Worm (Caenorhabditis elegans): ENCODE data around the gene snt-6.

- no peak for TF ChIP-seq unc-39 (tag; optimal IDR thresholded peaks at IDR 0.05)
- TF ChIP-seq nhr-2 (tag; optimal IDR thresholded peaks at IDR 0.05): no peak
- no peak for TF ChIP-seq lin-32 (GFP tag; optimal IDR thresholded peaks at IDR 0.05)
- no peak for TF ChIP-seq sptf-1 (tag; optimal IDR thresholded peaks at IDR 0.05)
- no peak for TF ChIP-seq lsy-2 (tag; optimal IDR thresholded peaks at IDR 0.05)
- TF ChIP-seq nhr-76 (tag; optimal IDR thresholded peaks at IDR 0.05): no peak
- no peak for TF ChIP-seq blmp-1 (tag; optimal IDR thresholded peaks at IDR 0.05)
- no peak for TF ChIP-seq lin-13 (tag; optimal IDR thresholded peaks at IDR 0.05)
- TF ChIP-seq elt-3 (tag; optimal IDR thresholded peaks at IDR 0.05): no peak
- no peak for TF ChIP-seq snpc-4 (tag; optimal IDR thresholded peaks at IDR 0.05)
- TF ChIP-seq unc-62 (GFP tag; optimal IDR thresholded peaks at IDR 0.05): no peak
- no peak for TF ChIP-seq mep-1 (tag; optimal IDR thresholded peaks at IDR 0.05)
- no peak for TF ChIP-seq ces-1 (GFP tag; optimal IDR thresholded peaks at IDR 0.05)
- TF ChIP-seq nhr-28 (tag; optimal IDR thresholded peaks at IDR 0.05): no peak
Measured at ce11 chrII:751850-752249, 1.8 kb upstream of the snt-6 start.
